Worm (Caenorhabditis elegans) whole organism, young adult: ENCODE data around the gene ZK666.1.
"Not testable (repeated sequence)": the region's sequence is repeated elsewhere in the genome, so short reads cannot be mapped to it uniquely, and the experiment has no call there.

ENCODE experiments used
- B0336.3 ChIP-seq: fragments of 200-800 bp; sonication (Bioruptor generic); IDR thresholded peaks from 2 replicates; pipeline ENCODE4 v1.3.6; 2022; ENCODE audit warnings: missing genetic modification characterization, missing compliant biosample characterization
- D2030.7 ChIP-seq: fragments of 200-800 bp; sonication (Bioruptor generic); IDR thresholded peaks from 2 replicates; pipeline ENCODE4 v1.3.6; 2022; ENCODE audit warnings: missing genetic modification reagents, missing genetic modification characterization, missing compliant biosample characterization
- F22D6.2 ChIP-seq: sonication (generic microtip); optimal IDR thresholded peaks from 2 replicates; lab custom pipeline; 2016; ENCODE audit warnings: mild to moderate bottlenecking, missing genetic modification characterization, missing compliant biosample characterization
- F52B5.7 ChIP-seq: sonication (generic microtip); optimal IDR thresholded peaks from 2 replicates; lab custom pipeline; 2016; ENCODE audit warnings: mild to moderate bottlenecking, missing genetic modification characterization, missing compliant biosample characterization
- K12H6.12 ChIP-seq: fragments of 200-800 bp; sonication (Bioruptor generic); optimal IDR thresholded peaks from 2 replicates; lab custom pipeline; 2018; ENCODE audit warnings: mild to moderate bottlenecking, missing genetic modification characterization, missing compliant biosample characterization
- T26A5.8 ChIP-seq: sonication (generic microtip); optimal IDR thresholded peaks from 2 replicates; lab custom pipeline; 2016; ENCODE audit warnings: missing genetic modification characterization, missing compliant biosample characterization
- Y79H2A.3 ChIP-seq: fragments of 200-800 bp; sonication (Bioruptor generic); conservative IDR thresholded peaks from 2 replicates; pipeline ENCODE4 v1.3.6; 2022; ENCODE audit warnings: missing genetic modification reagents, missing genetic modification characterization, missing compliant biosample characterization
- attf-5 ChIP-seq: fragments of 200-800 bp; sonication (Bioruptor generic); optimal IDR thresholded peaks from 2 replicates; lab custom pipeline; 2018; ENCODE audit warnings: mild to moderate bottlenecking, missing genetic modification characterization, missing compliant biosample characterization
- attf-6 ChIP-seq: fragments of 200-800 bp; sonication (Bioruptor generic); IDR thresholded peaks from 2 replicates; pipeline ENCODE4 v1.3.6; 2022; ENCODE audit warnings: missing genetic modification reagents, missing genetic modification characterization, missing compliant biosample characterization
- bed-1 ChIP-seq: fragments of 200-800 bp; sonication (Bioruptor generic); IDR thresholded peaks from 2 replicates; pipeline ENCODE4 v1.3.6; 2022; ENCODE audit warnings: missing genetic modification reagents, missing genetic modification characterization, missing compliant biosample characterization
- cebp-1 ChIP-seq, 2 experiments: fragments of 200-800 bp in 1 of 2; sonication (Bioruptor generic) in 1 of 2; sonication (generic microtip) in 1 of 2; IDR thresholded peaks in 1 of 2; optimal IDR thresholded peaks in 1 of 2; 2 replicates each; pipeline versions ENCODE4 v1.3.6 to Lab custom; 2017 to 2022; ENCODE audit warnings: missing compliant biosample characterization in 2 of 2, missing genetic modification characterization in 2 of 2, mild to moderate bottlenecking in 1 of 2, missing genetic modification reagents in 1 of 2, moderate library complexity in 1 of 2
- cebp-2 ChIP-seq: fragments of 200-800 bp; sonication (Bioruptor generic); IDR thresholded peaks from 2 replicates; pipeline ENCODE4 v1.3.6; 2022; ENCODE audit warnings: missing genetic modification characterization, missing compliant biosample characterization
- ceh-79 ChIP-seq: sonication (generic microtip); optimal IDR thresholded peaks from 2 replicates; lab custom pipeline; 2017; ENCODE audit warnings: mild to moderate bottlenecking, missing genetic modification characterization, missing compliant biosample characterization
- chd-7 ChIP-seq: sonication (generic microtip); optimal IDR thresholded peaks from 2 replicates; lab custom pipeline; 2016; ENCODE audit warnings: mild to moderate bottlenecking, missing genetic modification characterization, moderate library complexity, missing compliant biosample characterization
- die-1 ChIP-seq: sonication (generic microtip); optimal IDR thresholded peaks from 2 replicates; lab custom pipeline; 2016; ENCODE audit warnings: missing genotype, mild to moderate bottlenecking, missing genetic modification characterization, missing compliant biosample characterization
- dox-1 ChIP-seq: fragments of 200-800 bp; sonication (Bioruptor generic); IDR thresholded peaks from 2 replicates; pipeline ENCODE4 v1.3.6; 2022; ENCODE audit warnings: missing genetic modification reagents, missing genetic modification characterization, missing compliant biosample characterization
- egl-18 ChIP-seq: fragments of 200-800 bp; sonication (Bioruptor generic); IDR thresholded peaks from 2 replicates; pipeline ENCODE4 v1.3.6; 2022; ENCODE audit warnings: missing genetic modification reagents, missing genetic modification characterization, missing compliant biosample characterization
- fkh-3 ChIP-seq: sonication (generic microtip); optimal IDR thresholded peaks from 2 replicates; lab custom pipeline; 2016; ENCODE audit warnings: mild to moderate bottlenecking, missing genetic modification characterization, missing compliant biosample characterization
- hmg-1.2 ChIP-seq: fragments of 200-800 bp; sonication (Bioruptor generic); IDR thresholded peaks from 2 replicates; pipeline ENCODE4 v1.3.6; 2022; ENCODE audit warnings: missing genetic modification reagents, missing genetic modification characterization, missing compliant biosample characterization
- hmg-20 ChIP-seq: fragments of 200-800 bp; sonication (Bioruptor generic); IDR thresholded peaks from 2 replicates; pipeline ENCODE4 v1.3.6; 2022; ENCODE audit warnings: missing genetic modification reagents, missing genetic modification characterization, missing compliant biosample characterization
- hrde-1 ChIP-seq: sonication (generic microtip); optimal IDR thresholded peaks from 2 replicates; lab custom pipeline; 2016; ENCODE audit warnings: missing genetic modification characterization, mild to moderate bottlenecking, missing compliant biosample characterization, moderate library complexity, missing genotype, missing genetic modification reagents, borderline replicate concordance
- lsl-1 ChIP-seq: fragments of 200-800 bp; sonication (Bioruptor generic); optimal IDR thresholded peaks from 2 replicates; lab custom pipeline; 2018; ENCODE audit warnings: mild to moderate bottlenecking, missing genetic modification characterization, moderate library complexity, missing compliant biosample characterization
- lsy-27 ChIP-seq: sonication (generic microtip); optimal IDR thresholded peaks from 2 replicates; lab custom pipeline; 2017; ENCODE audit warnings: missing genetic modification characterization, mild to moderate bottlenecking, missing compliant biosample characterization, antibody characterized with exemption, missing genotype, borderline replicate concordance; ENCODE audit not compliant: insufficient read depth
- madf-10 ChIP-seq: sonication (generic microtip); optimal IDR thresholded peaks from 2 replicates; lab custom pipeline; 2016; ENCODE audit warnings: mild to moderate bottlenecking, missing genetic modification characterization, missing compliant biosample characterization
- madf-6 ChIP-seq: fragments of 200-800 bp; sonication (Bioruptor generic); IDR thresholded peaks from 2 replicates; pipeline ENCODE4 v1.3.6; 2022; ENCODE audit warnings: missing genetic modification reagents, missing genetic modification characterization, missing compliant biosample characterization
- madf-8 ChIP-seq: fragments of 200-800 bp; sonication (Bioruptor generic); conservative IDR thresholded peaks from 2 replicates; pipeline ENCODE4 v1.3.6; 2022; ENCODE audit warnings: missing genetic modification reagents, missing genetic modification characterization, missing compliant biosample characterization
- mcd-1 ChIP-seq: fragments of 200-800 bp; sonication (Bioruptor generic); IDR thresholded peaks from 2 replicates; pipeline ENCODE4 v1.3.6; 2022; ENCODE audit warnings: missing genetic modification reagents, missing genetic modification characterization, missing compliant biosample characterization
- nfyb-1 ChIP-seq: fragments of 200-800 bp; sonication (Bioruptor generic); IDR thresholded peaks from 2 replicates; pipeline ENCODE4 v1.3.6; 2022; ENCODE audit warnings: missing genetic modification reagents, missing genetic modification characterization, missing compliant biosample characterization
- nhr-80 ChIP-seq: sonication (generic microtip); optimal IDR thresholded peaks from 2 replicates; lab custom pipeline; 2016; ENCODE audit warnings: missing genetic modification characterization, missing compliant biosample characterization
- nhr-90 ChIP-seq: sonication (generic microtip); optimal IDR thresholded peaks from 2 replicates; lab custom pipeline; 2016; ENCODE audit warnings: missing genotype, mild to moderate bottlenecking, missing genetic modification characterization, missing compliant biosample characterization
- rcor-1 ChIP-seq: fragments of 200-800 bp; sonication (Bioruptor generic); IDR thresholded peaks from 2 replicates; pipeline ENCODE4 v1.3.6; 2022; ENCODE audit warnings: missing genetic modification reagents, missing genetic modification characterization, missing compliant biosample characterization
- repo-1 ChIP-seq: sonication (generic microtip); optimal IDR thresholded peaks from 2 replicates; lab custom pipeline; 2017; ENCODE audit warnings: mild to moderate bottlenecking, missing genetic modification characterization, missing compliant biosample characterization
- rpc-1 ChIP-seq, 2 experiments: fragments of 150-350 bp in 1 of 2; sonication (generic microtip) in 1 of 2; optimal IDR thresholded peaks; 2 replicates each; lab custom pipeline; 2014 to 2018; ENCODE audit warnings: missing biosample characterization in 1 of 2, missing genetic modification characterization in 1 of 2, missing genetic modification reagents in 1 of 2, missing genotype in 1 of 2
- sea-2 ChIP-seq: fragments of 200-800 bp; sonication (Bioruptor generic); IDR thresholded peaks from 2 replicates; pipeline ENCODE4 v1.3.6; 2022; ENCODE audit warnings: missing genetic modification characterization, missing compliant biosample characterization
- snpc-3.4 ChIP-seq: sonication (generic microtip); optimal IDR thresholded peaks from 2 replicates; lab custom pipeline; 2017; ENCODE audit warnings: missing genetic modification characterization, mild to moderate bottlenecking, missing compliant biosample characterization, antibody characterized with exemption, moderate library complexity, missing genotype, missing genetic modification reagents
- tlf-1 ChIP-seq: fragments of 200-800 bp; sonication (Bioruptor generic); optimal IDR thresholded peaks from 2 replicates; lab custom pipeline; 2018; ENCODE audit warnings: mild to moderate bottlenecking, missing genetic modification characterization, missing compliant biosample characterization
- xnd-1 ChIP-seq: sonication (generic microtip); optimal IDR thresholded peaks from 2 replicates; lab custom pipeline; 2016; ENCODE audit warnings: missing genotype, missing genetic modification reagents, missing genetic modification characterization, missing compliant biosample characterization
- ztf-18 ChIP-seq: sonication (generic microtip); optimal IDR thresholded peaks from 2 replicates; lab custom pipeline; 2016; ENCODE audit warnings: missing genotype, mild to moderate bottlenecking, missing genetic modification characterization, missing compliant biosample characterization
- ztf-3 ChIP-seq: fragments of 200-800 bp; sonication (Bioruptor generic); optimal IDR thresholded peaks from 2 replicates; lab custom pipeline; 2018; ENCODE audit warnings: mild to moderate bottlenecking, missing genetic modification characterization, missing compliant biosample characterization

ZK666.1 gene

DNA sequence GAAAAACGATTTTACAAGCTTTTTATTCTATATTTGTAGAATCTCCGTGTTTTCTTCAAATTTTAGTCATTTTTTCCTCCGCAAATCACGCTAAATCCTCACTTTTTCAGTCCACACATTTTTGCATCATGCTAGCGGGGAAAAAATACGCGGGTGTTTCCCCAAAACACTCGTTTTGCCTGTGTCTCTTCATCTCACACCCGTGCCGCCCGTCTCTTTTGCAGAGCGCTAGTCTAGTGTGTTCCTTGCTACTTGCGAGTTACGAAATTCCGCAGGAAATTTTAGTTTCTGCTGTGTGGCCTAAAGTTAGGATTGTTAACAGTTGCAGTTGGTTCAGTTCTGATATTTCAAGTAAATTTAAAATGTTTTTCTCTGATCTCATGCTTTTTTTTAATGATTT, 25.4 kb downstream of the ZK666.1 start:
- TF ChIP-seq ceh-79 (tag; lab: Kevin White, UChicago) (no peak), chd-7 (tag; lab: Kevin White, UChicago) (peak; percentile 10), attf-5 (GFP tag; lab: Kevin White, UChicago) (peak; percentile 50), hmg-1.2 (GFP tag; lab: Robert Waterston, UW) (peak; percentile 20; the same call in 1 of the 2 replicates), nhr-90 (tag; lab: Kevin White, UChicago) (no peak), dox-1 (GFP tag; lab: Robert Waterston, UW) (0 out of 2 replicates have a peak, but pooled peaks have one; percentile 53), Y79H2A.3 (no peak), cebp-1 (GFP tag; IDR thresholded peaks at IDR 0.05; lab: Robert Waterston, UW) (peak; percentile 86), cebp-1 (tag; optimal IDR thresholded peaks at IDR 0.05; lab: Kevin White, UChicago) (peak; percentile 93), repo-1 (peak; percentile 50), nfyb-1 (GFP tag; lab: Robert Waterston, UW) (peak; percentile 35; the same call in 1 of the 2 replicates), T26A5.8 (tag; lab: Kevin White, UChicago) (no peak), F22D6.2 (tag; lab: Kevin White, UChicago) (no peak), sea-2 (0 out of 2 replicates have a peak, but pooled peaks have one; percentile 12), nhr-80 (tag; lab: Kevin White, UChicago) (peak; percentile 62), xnd-1 (tag; lab: Kevin White, UChicago) (no peak), die-1 (tag; lab: Kevin White, UChicago) (peak; percentile 8), B0336.3 (GFP tag; lab: Robert Waterston, UW) (peak; percentile 46; the same call in 1 of the 2 replicates), hmg-20 (no peak), cebp-2 (GFP tag; lab: Robert Waterston, UW) (0 out of 2 replicates have a peak, but pooled peaks have one; percentile 40)

DNA sequence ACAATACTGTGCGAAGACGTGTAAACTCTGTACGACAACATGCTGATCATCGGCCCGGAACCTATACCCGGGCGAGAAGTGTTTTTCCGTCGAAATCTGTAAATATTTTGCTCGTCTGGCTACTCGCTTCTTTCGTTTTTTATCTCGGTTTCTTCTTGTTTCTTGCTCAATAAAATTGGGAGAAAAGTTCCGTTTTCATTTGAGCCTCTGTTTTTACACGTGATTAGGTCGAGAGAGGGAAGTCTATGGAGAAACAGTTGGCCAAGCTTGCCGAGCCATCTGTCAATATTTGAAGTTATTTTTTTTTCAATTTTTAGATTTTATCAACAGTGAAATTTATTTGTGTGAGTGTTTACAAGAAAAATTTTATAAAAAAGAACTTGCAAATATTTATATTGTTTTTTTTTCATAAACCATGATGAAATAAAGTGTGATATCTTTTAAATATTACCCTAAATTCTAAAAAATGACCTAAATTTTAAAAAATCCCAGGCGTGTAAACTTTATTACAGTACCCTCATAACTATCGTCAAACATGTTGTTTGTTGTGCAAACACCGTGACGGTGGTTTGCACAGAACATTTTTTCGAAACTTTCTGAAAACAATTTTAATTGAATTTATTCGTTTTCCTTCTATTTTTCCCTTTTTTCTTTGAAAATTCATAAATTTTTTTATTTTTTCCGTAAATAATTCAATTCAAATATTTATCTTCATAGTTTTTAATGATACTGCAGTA, 26.0 kb downstream of the ZK666.1 start:
- TF ChIP-seq xnd-1 (tag; lab: Kevin White, UChicago) = peak; percentile 57
- TF ChIP-seq hrde-1 (tag; lab: Kevin White, UChicago) = no peak
- TF ChIP-seq lsl-1 (GFP tag; lab: Kevin White, UChicago) = peak; percentile 76
- TF ChIP-seq tlf-1 (GFP tag; lab: Kevin White, UChicago) = no peak
- peak; percentile 83 for TF ChIP-seq madf-6
- peak; percentile 28 for TF ChIP-seq snpc-3.4 (tag; lab: Kevin White, UChicago)
- TF ChIP-seq madf-8 (GFP tag; lab: Robert Waterston, UW) = peak; percentile 86

DNA sequence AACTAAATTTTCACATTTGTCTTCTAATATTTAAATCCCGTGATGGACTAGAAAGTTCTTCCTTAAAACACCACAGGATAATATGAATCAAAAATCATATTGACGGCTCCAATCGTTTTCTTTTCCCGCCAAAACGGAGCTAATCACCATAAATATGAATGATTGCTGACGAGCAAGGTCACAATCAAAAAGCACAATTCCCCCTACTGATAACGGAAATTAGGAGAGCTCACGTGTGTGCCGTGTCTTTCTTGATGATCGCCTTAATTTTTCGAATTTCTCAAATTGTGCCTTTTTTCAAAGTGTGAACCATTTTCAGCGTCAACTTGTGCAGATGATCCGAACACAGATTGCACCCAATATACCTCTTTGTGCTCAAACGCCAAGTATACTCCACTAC, 27.2 kb downstream of the ZK666.1 start:
- TF ChIP-seq nhr-80 (tag; lab: Kevin White, UChicago) = peak; percentile 75
- no peak for TF ChIP-seq fkh-3 (tag; lab: Kevin White, UChicago)
- no peak for TF ChIP-seq ztf-3 (GFP tag; lab: Kevin White, UChicago)
- TF ChIP-seq ztf-18 (tag; lab: Kevin White, UChicago) = no peak

DNA sequence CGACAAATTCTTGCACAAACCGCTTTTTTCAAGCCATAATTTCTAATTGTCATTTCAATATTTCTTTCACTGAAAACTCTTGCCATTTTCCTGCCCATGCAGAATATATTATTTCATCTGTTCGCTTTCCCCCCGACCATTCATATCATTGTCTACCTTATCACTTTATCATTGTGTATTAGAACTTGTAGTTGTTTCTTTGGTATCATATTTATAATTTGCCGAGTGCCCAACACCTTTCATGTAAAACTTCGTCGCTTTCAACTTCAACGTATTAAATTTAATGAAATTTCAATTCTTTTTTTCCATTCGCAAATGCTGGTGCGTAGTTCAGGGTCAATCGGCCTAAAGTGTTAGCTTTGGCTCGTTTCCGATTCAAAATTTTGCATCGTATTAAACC, 28.3 kb downstream of the ZK666.1 start, which contains the start of gene ZK673.1:
Gene ZK673.1 (plus strand): TSS at position 301 of the 400 bp plus-strand sequence.
- TF ChIP-seq snpc-3.4 (tag; lab: Kevin White, UChicago); chd-7 (tag; lab: Kevin White, UChicago); F52B5.7: not testable (repeated sequence)
- TF ChIP-seq, all 124 proteins: peak for 0; not testable (repeated sequence) for 124

DNA sequence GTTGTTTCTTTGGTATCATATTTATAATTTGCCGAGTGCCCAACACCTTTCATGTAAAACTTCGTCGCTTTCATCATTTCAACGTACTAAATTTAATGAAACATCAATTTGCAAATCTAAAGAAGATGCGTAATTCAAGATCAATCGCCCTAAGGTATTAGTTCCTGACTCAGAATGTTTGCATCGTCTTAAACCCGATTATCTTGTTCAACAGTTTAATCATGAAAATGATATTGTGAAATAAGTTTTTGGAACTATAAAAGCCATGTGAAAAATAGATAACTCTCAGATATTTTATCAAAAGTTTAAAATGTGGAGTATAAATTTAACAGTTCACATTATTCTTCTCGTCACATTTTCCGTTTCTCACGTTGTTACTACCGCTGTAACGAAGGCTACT, 31.2 kb downstream of the ZK666.1 start, which contains the start of gene E04D5.4:
Gene E04D5.4 (plus strand): TSS at position 301 of the 400 bp plus-strand sequence.
- no peak for TF ChIP-seq attf-6
- no peak for TF ChIP-seq mcd-1 (GFP tag; lab: Robert Waterston, UW)
- TF ChIP-seq bed-1 (GFP tag; lab: Robert Waterston, UW) = no peak
- TF ChIP-seq K12H6.12 = no peak
- TF ChIP-seq D2030.7 (GFP tag; lab: Robert Waterston, UW) = no peak
- no peak for TF ChIP-seq lsy-27 (tag; lab: Kevin White, UChicago)
- no peak for TF ChIP-seq rpc-1 (optimal IDR thresholded peaks at IDR 0.05; lab: Kevin White, UChicago)
- no peak for TF ChIP-seq rpc-1 (tag; optimal IDR thresholded peaks at IDR 0.05; lab: Kevin White, UChicago)
- TF ChIP-seq madf-10 (tag; lab: Kevin White, UChicago) = no peak
- TF ChIP-seq rcor-1 = no peak
- no peak for TF ChIP-seq egl-18 (GFP tag; lab: Robert Waterston, UW)
